Fruit fly (Drosophila melanogaster) whole organism, embryonic: ENCODE results near the gene CG2540.

ENCODE experiments used
- Abd-B ChIP-seq: fragments of 200-800 bp; sonication (Bioruptor generic); optimal IDR thresholded peaks from 2 replicates; lab custom pipeline; 2018; ENCODE audit warnings: missing biosample characterization, mild to moderate bottlenecking, missing genetic modification characterization, moderate library complexity
- Atf3 ChIP-seq: fragments of 200-800 bp; sonication (Bioruptor generic); optimal IDR thresholded peaks from 3 replicates; lab custom pipeline; 2016; ENCODE audit warnings: missing biosample characterization, missing genetic modification characterization
- CG11504 ChIP-seq: fragments of 200-800 bp; sonication (Bioruptor generic); optimal IDR thresholded peaks from 3 replicates; lab custom pipeline; 2019; ENCODE audit warnings: missing biosample characterization, mild to moderate bottlenecking, missing genetic modification characterization, moderate library complexity
- CG12236 ChIP-seq: fragments of 200-800 bp; sonication (Bioruptor generic); optimal IDR thresholded peaks from 2 replicates; lab custom pipeline; 2016; ENCODE audit warnings: missing biosample characterization, missing genetic modification characterization
- CG12299 ChIP-seq: fragments of 200-800 bp; sonication (Bioruptor generic); optimal IDR thresholded peaks from 2 replicates; lab custom pipeline; 2018; ENCODE audit warnings: missing biosample characterization, mild to moderate bottlenecking, missing genetic modification characterization
- CG1233 ChIP-seq: fragments of 200-800 bp; sonication (Bioruptor generic); optimal IDR thresholded peaks from 4 replicates; lab custom pipeline; 2018; ENCODE audit warnings: missing biosample characterization, mild to moderate bottlenecking, missing genetic modification characterization
- CG15514 ChIP-seq: fragments of 200-800 bp; sonication (Bioruptor generic); optimal IDR thresholded peaks from 3 replicates; lab custom pipeline; 2017; ENCODE audit warnings: missing biosample characterization, missing genetic modification characterization, mild to moderate bottlenecking, moderate library complexity, missing genetic modification reagents
- CG15601 ChIP-seq: fragments of 200-800 bp; sonication (Bioruptor generic); optimal IDR thresholded peaks from 3 replicates; lab custom pipeline; 2019; ENCODE audit warnings: missing biosample characterization, mild to moderate bottlenecking, missing genetic modification characterization, moderate library complexity
- CG16815 ChIP-seq: fragments of 200-800 bp; sonication (Bioruptor generic); optimal IDR thresholded peaks from 3 replicates; lab custom pipeline; 2017; ENCODE audit warnings: missing biosample characterization, mild to moderate bottlenecking, missing genetic modification characterization
- CG17612 ChIP-seq: fragments of 200-800 bp; sonication (Bioruptor generic); IDR thresholded peaks from 2 replicates; pipeline ENCODE4 v1.3.6; 2022; ENCODE audit warnings: missing biosample characterization, missing genetic modification characterization
- CG17802 ChIP-seq: fragments of 200-800 bp; sonication (Bioruptor generic); optimal IDR thresholded peaks from 2 replicates; lab custom pipeline; 2018; ENCODE audit warnings: missing biosample characterization, mild to moderate bottlenecking, missing genetic modification characterization, moderate library complexity
- CG17829 ChIP-seq: fragments of 200-800 bp; optimal IDR thresholded peaks from 2 replicates; lab custom pipeline; 2019; ENCODE audit warnings: missing biosample characterization, mild to moderate bottlenecking, missing genetic modification characterization, moderate library complexity
- CG1832 ChIP-seq: fragments of 200-800 bp; sonication (Bioruptor generic); optimal IDR thresholded peaks from 2 replicates; lab custom pipeline; 2017; ENCODE audit warnings: missing biosample characterization, mild to moderate bottlenecking, missing genetic modification characterization, inconsistent platforms
- CG18764 ChIP-seq: fragments of 200-800 bp; sonication (Bioruptor generic); optimal IDR thresholded peaks from 3 replicates; lab custom pipeline; 2016; ENCODE audit warnings: missing biosample characterization, missing genetic modification characterization
- CG31388 ChIP-seq: fragments of 200-800 bp; sonication (Bioruptor generic); optimal IDR thresholded peaks from 2 replicates; lab custom pipeline; 2016; ENCODE audit warnings: missing biosample characterization, missing genetic modification characterization
- CG32532 ChIP-seq: fragments of 200-800 bp; sonication (Bioruptor generic); IDR thresholded peaks from 2 replicates; pipeline ENCODE4 v1.3.6; 2022; ENCODE audit warnings: missing biosample characterization, missing genetic modification characterization
- CG3407 ChIP-seq: fragments of 200-800 bp; sonication (Bioruptor generic); optimal IDR thresholded peaks from 2 replicates; lab custom pipeline; 2018; ENCODE audit warnings: missing biosample characterization, mild to moderate bottlenecking, missing genetic modification characterization
- CG9437 ChIP-seq: fragments of 200-800 bp; sonication (Bioruptor generic); optimal IDR thresholded peaks from 2 replicates; lab custom pipeline; 2018; ENCODE audit warnings: missing biosample characterization, mild to moderate bottlenecking, missing genetic modification characterization
- D19A ChIP-seq: fragments of 200-800 bp; optimal IDR thresholded peaks from 3 replicates; lab custom pipeline; 2019; ENCODE audit warnings: missing biosample characterization, mild to moderate bottlenecking, missing genetic modification characterization, moderate library complexity
- D19B ChIP-seq: fragments of 200-800 bp; sonication (Bioruptor generic); optimal IDR thresholded peaks from 2 replicates; lab custom pipeline; 2017; ENCODE audit warnings: missing biosample characterization, mild to moderate bottlenecking, missing genetic modification characterization
- Doc2 ChIP-seq: fragments of 200-800 bp; sonication (Bioruptor generic); IDR thresholded peaks from 2 replicates; pipeline ENCODE4 v1.3.6; 2022; ENCODE audit warnings: missing biosample characterization, missing genetic modification characterization
- E2f1 ChIP-seq: fragments of 200-800 bp; sonication (Bioruptor generic); IDR thresholded peaks from 2 replicates; pipeline ENCODE4 v1.3.6; 2022; ENCODE audit warnings: missing biosample characterization, missing genetic modification characterization
- Fer2 ChIP-seq: fragments of 200-800 bp; sonication (Bioruptor generic); optimal IDR thresholded peaks from 2 replicates; lab custom pipeline; 2018; ENCODE audit warnings: missing biosample characterization, mild to moderate bottlenecking, missing genetic modification characterization, moderate library complexity
- HLH3B ChIP-seq: fragments of 200-800 bp; sonication (Bioruptor generic); IDR thresholded peaks from 2 replicates; pipeline ENCODE4 v1.3.6; 2022; ENCODE audit warnings: missing biosample characterization, missing genetic modification characterization
- HLH4C ChIP-seq: fragments of 200-800 bp; sonication (Bioruptor generic); IDR thresholded peaks from 3 replicates; pipeline ENCODE4 v1.3.6; 2022; ENCODE audit warnings: missing biosample characterization, missing genetic modification characterization; ENCODE audit not compliant: partially characterized antibody
- Jarid2 ChIP-seq: fragments of 200-800 bp; sonication (Bioruptor generic); optimal IDR thresholded peaks from 3 replicates; lab custom pipeline; 2017; ENCODE audit warnings: mild to moderate bottlenecking, missing biosample characterization, missing genetic modification reagents, missing genetic modification characterization
- Med ChIP-seq: fragments of 200-800 bp; sonication (Bioruptor generic); peaks from one replicate; lab custom pipeline; 2016; ENCODE audit warnings: missing biosample characterization, missing genetic modification characterization, mild to moderate bottlenecking, inconsistent platforms, moderate library complexity
- Mes4 ChIP-seq: fragments of 200-800 bp; sonication (Bioruptor generic); optimal IDR thresholded peaks from 2 replicates; lab custom pipeline; 2016; ENCODE audit warnings: missing biosample characterization, missing genetic modification characterization
- Myb ChIP-seq: fragments of 200-800 bp; sonication (Bioruptor generic); optimal IDR thresholded peaks from 2 replicates; lab custom pipeline; 2016; ENCODE audit warnings: missing biosample characterization, missing genetic modification characterization
- Nf-YC ChIP-seq: fragments of 200-800 bp; optimal IDR thresholded peaks from 3 replicates; lab custom pipeline; 2019; ENCODE audit warnings: missing biosample characterization, mild to moderate bottlenecking, missing genetic modification characterization, moderate library complexity
- Pdp1 ChIP-seq, 2 experiments: fragments of 200-800 bp; sonication (Bioruptor generic); optimal IDR thresholded peaks; 3 replicates each; lab custom pipeline; 2016; ENCODE audit warnings: missing biosample characterization in 2 of 2, missing genetic modification characterization in 2 of 2, mild to moderate bottlenecking in 1 of 2, moderate library complexity in 1 of 2
- Six4 ChIP-seq: fragments of 200-800 bp; sonication (Bioruptor generic); optimal IDR thresholded peaks from 2 replicates; lab custom pipeline; 2016; ENCODE audit warnings: missing biosample characterization, missing genetic modification characterization
- croc ChIP-seq: fragments of 200-800 bp; sonication (Bioruptor generic); conservative IDR thresholded peaks from 3 replicates; pipeline ENCODE4 v1.3.6; 2022; ENCODE audit warnings: missing biosample characterization, missing genetic modification characterization
- da ChIP-seq: fragments of 200-800 bp; sonication (Bioruptor generic); optimal IDR thresholded peaks from 2 replicates; lab custom pipeline; 2016; ENCODE audit warnings: missing biosample characterization, missing genetic modification characterization
- dmrt11E ChIP-seq: fragments of 200-800 bp; sonication (Bioruptor generic); optimal IDR thresholded peaks from 3 replicates; lab custom pipeline; 2018; ENCODE audit warnings: missing biosample characterization, mild to moderate bottlenecking, missing genetic modification characterization, moderate library complexity
- fd3F ChIP-seq: fragments of 200-800 bp; sonication (Bioruptor generic); optimal IDR thresholded peaks from 2 replicates; lab custom pipeline; 2018; ENCODE audit warnings: missing biosample characterization, mild to moderate bottlenecking, missing genetic modification characterization, moderate library complexity
- gsb ChIP-seq: fragments of 200-800 bp; sonication (Bioruptor generic); IDR thresholded peaks from 2 replicates; pipeline ENCODE4 v1.3.6; 2022; ENCODE audit warnings: missing biosample characterization, missing genetic modification characterization
- gsb-n ChIP-seq: fragments of 200-800 bp; sonication (Bioruptor generic); optimal IDR thresholded peaks from 3 replicates; lab custom pipeline; 2018; ENCODE audit warnings: missing biosample characterization, mild to moderate bottlenecking, missing genetic modification characterization
- gt ChIP-seq: fragments of 200-800 bp; sonication (Bioruptor generic); IDR thresholded peaks from 2 replicates; pipeline ENCODE4 v1.3.6; 2022; ENCODE audit warnings: missing biosample characterization, missing genetic modification characterization
- ind ChIP-seq: fragments of 200-800 bp; sonication (Bioruptor generic); optimal IDR thresholded peaks from 3 replicates; lab custom pipeline; 2016; ENCODE audit warnings: missing biosample characterization, missing genetic modification characterization
- nau ChIP-seq: fragments of 200-800 bp; sonication (Bioruptor generic); optimal IDR thresholded peaks from 3 replicates; lab custom pipeline; 2017; ENCODE audit warnings: missing biosample characterization, mild to moderate bottlenecking, missing genetic modification characterization, missing genetic modification reagents
- pho ChIP-seq: fragments of 200-800 bp; sonication (Bioruptor generic); optimal IDR thresholded peaks from 2 replicates; lab custom pipeline; 2016; ENCODE audit warnings: missing biosample characterization, missing genetic modification characterization
- phol ChIP-seq: fragments of 200-800 bp; sonication (Bioruptor generic); optimal IDR thresholded peaks from 3 replicates; lab custom pipeline; 2018; ENCODE audit warnings: missing biosample characterization, mild to moderate bottlenecking, missing genetic modification characterization, moderate library complexity
- rib ChIP-seq: fragments of 200-800 bp; sonication (Bioruptor generic); IDR thresholded peaks from 2 replicates; pipeline ENCODE4 v1.3.6; 2022; ENCODE audit warnings: missing biosample characterization, missing genetic modification characterization
- tin ChIP-seq: fragments of 200-800 bp; sonication (Bioruptor generic); optimal IDR thresholded peaks from 3 replicates; lab custom pipeline; 2016; ENCODE audit warnings: missing biosample characterization, missing genetic modification characterization
- trh ChIP-seq: fragments of 200-800 bp; sonication (Bioruptor generic); optimal IDR thresholded peaks from 2 replicates; lab custom pipeline; 2016; ENCODE audit warnings: missing biosample characterization, missing genetic modification characterization
- ttk ChIP-seq: fragments of 200-800 bp; sonication (Bioruptor generic); IDR thresholded peaks from 2 replicates; pipeline ENCODE4 v2.1.2; 2022; ENCODE audit warnings: missing biosample characterization, missing genetic modification characterization
- tup ChIP-seq: fragments of 200-800 bp; sonication (Bioruptor generic); optimal IDR thresholded peaks from 2 replicates; lab custom pipeline; 2016; ENCODE audit warnings: missing biosample characterization, mild to moderate bottlenecking, missing genetic modification characterization, moderate library complexity
- unpg ChIP-seq: fragments of 200-800 bp; sonication (Bioruptor generic); optimal IDR thresholded peaks from 3 replicates; lab custom pipeline; 2018; ENCODE audit warnings: missing biosample characterization, mild to moderate bottlenecking, missing genetic modification characterization, moderate library complexity

Gene CG2540

dm6 chrX:12591223-12592120 lies 38.2 kb upstream of the CG2540 start (continued):
- no peak for TF ChIP-seq nau (GFP tag; lab: Kevin White, UChicago)
- no peak for TF ChIP-seq gt (GFP tag; lab: Robert Waterston, UW)
- TF ChIP-seq E2f1 = no peak
- no peak for TF ChIP-seq tup
- peak; percentile 79 for TF ChIP-seq Med (GFP tag; lab: Kevin White, UChicago)
- TF ChIP-seq Abd-B (GFP tag; lab: Kevin White, UChicago) = no peak
- no peak for TF ChIP-seq CG1832
- TF ChIP-seq gsb-n (tag; lab: Kevin White, UChicago) = peak; percentile 35
- no peak for TF ChIP-seq da
- TF ChIP-seq HLH4C = no peak
- peak; percentile 42; the same call in 1 of the 2 replicates for TF ChIP-seq CG32532 (GFP tag; lab: Robert Waterston, UW)
- no peak for TF ChIP-seq Fer2 (tag; lab: Kevin White, UChicago)
- peak; percentile 56 for TF ChIP-seq Nf-YC (tag; lab: Kevin White, UChicago)
- peak; percentile 46 for TF ChIP-seq tin (GFP tag; lab: Kevin White, UChicago)
- TF ChIP-seq CG18764 (GFP tag; lab: Kevin White, UChicago) = no peak
- TF ChIP-seq D19B = no peak
- peak; percentile 66 for TF ChIP-seq CG11504
- no peak for TF ChIP-seq trh (GFP tag; lab: Kevin White, UChicago)
- TF ChIP-seq Pdp1 (GFP tag; optimal IDR thresholded peaks at IDR 0.05; lab: Kevin White, UChicago) = peak in 1 of 2 experiments; percentile 56
- peak; percentile 63 for TF ChIP-seq phol (tag; lab: Kevin White, UChicago)
- no peak for TF ChIP-seq CG12299 (tag; lab: Kevin White, UChicago)
- no peak for TF ChIP-seq Myb (GFP tag; lab: Kevin White, UChicago)
- peak; percentile 67 for TF ChIP-seq Six4 (GFP tag; lab: Kevin White, UChicago)
- TF ChIP-seq rib (GFP tag; lab: Robert Waterston, UW) = no peak
- TF ChIP-seq CG3407 (GFP tag; lab: Kevin White, UChicago) = peak; percentile 27
- TF ChIP-seq CG12236 (GFP tag; lab: Kevin White, UChicago) = peak; percentile 23
- peak; percentile 19 for TF ChIP-seq pho (GFP tag; lab: Kevin White, UChicago)
- TF ChIP-seq croc (GFP tag; lab: Robert Waterston, UW) = no peak
- no peak for TF ChIP-seq gsb
- no peak for TF ChIP-seq Jarid2
- TF ChIP-seq CG15514 = no peak
- no peak for TF ChIP-seq CG17802 (tag; lab: Kevin White, UChicago)
- TF ChIP-seq fd3F (GFP tag; lab: Kevin White, UChicago) = no peak
- TF ChIP-seq CG16815 (GFP tag; lab: Kevin White, UChicago) = peak; percentile 50
- no peak for TF ChIP-seq CG15601 (tag; lab: Kevin White, UChicago)
- TF ChIP-seq CG1233 (GFP tag; lab: Kevin White, UChicago) = peak; percentile 66
- peak; percentile 43 for TF ChIP-seq Atf3 (GFP tag; lab: Kevin White, UChicago)
- TF ChIP-seq CG9437 (GFP tag; lab: Kevin White, UChicago) = peak; percentile 45
- peak; percentile 45 for TF ChIP-seq Mes4 (GFP tag; lab: Kevin White, UChicago)
- peak; percentile 50 for TF ChIP-seq dmrt11E
- no peak for TF ChIP-seq CG17612 (GFP tag; lab: Robert Waterston, UW)
- peak; percentile 38 for TF ChIP-seq unpg
- peak; percentile 43 for TF ChIP-seq ind (GFP tag; lab: Kevin White, UChicago)
- TF ChIP-seq CG17829 = peak; percentile 47
- TF ChIP-seq ttk (GFP tag; lab: Robert Waterston, UW) = no peak
- no peak for TF ChIP-seq HLH3B (GFP tag; lab: Robert Waterston, UW)
- no peak for TF ChIP-seq CG31388 (GFP tag; lab: Kevin White, UChicago)
- TF ChIP-seq Doc2 (GFP tag; lab: Robert Waterston, UW) = no peak
- peak; percentile 54 for TF ChIP-seq D19A (tag; lab: Kevin White, UChicago)
